Worm (Caenorhabditis elegans): Measurements from ENCODE around the gene F55B12.2.

F55B12.2 gene

DNA sequence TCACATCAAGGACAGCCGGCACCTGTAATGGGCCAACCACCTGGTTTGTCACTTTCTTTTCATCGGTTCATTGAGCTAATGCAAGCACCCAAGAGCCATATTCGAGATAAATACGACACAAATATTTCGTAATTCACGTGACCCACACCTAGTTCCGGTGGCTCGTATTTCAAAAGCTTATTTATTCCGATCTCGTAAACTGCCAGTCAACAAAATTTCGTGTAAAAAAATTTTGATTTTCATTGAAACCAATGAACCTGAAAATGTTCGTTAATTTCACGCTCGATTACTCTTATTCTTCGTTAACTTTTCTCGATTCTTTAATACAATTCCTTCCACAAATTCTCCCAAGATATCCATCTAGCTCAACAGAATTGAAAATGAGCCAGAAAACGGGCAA lies 26.7 kb downstream of the F55B12.2 start:
- TF ChIP-seq mdl-1 (tag; optimal IDR thresholded peaks at IDR 0.05) = no peak
- no peak for TF ChIP-seq jun-1 (tag; optimal IDR thresholded peaks at IDR 0.05)
- TF ChIP-seq nhr-76 (tag; optimal IDR thresholded peaks at IDR 0.05) = no peak
- TF ChIP-seq eor-1 (tag; optimal IDR thresholded peaks at IDR 0.05) = no peak
- TF ChIP-seq hmg-11 (tag; optimal IDR thresholded peaks at IDR 0.05) = no peak
- TF ChIP-seq ama-1 (optimal IDR thresholded peaks at IDR 0.05) = no peak
- TF ChIP-seq pha-4 (tag; optimal IDR thresholded peaks at IDR 0.05) = no peak
- no peak for TF ChIP-seq tbx-2 (tag; optimal IDR thresholded peaks at IDR 0.05)
- no peak for TF ChIP-seq fkh-2 (tag; optimal IDR thresholded peaks at IDR 0.05)
- TF ChIP-seq daf-12 (tag; optimal IDR thresholded peaks at IDR 0.05) = no peak
- no peak for TF ChIP-seq zag-1 (tag; optimal IDR thresholded peaks at IDR 0.05)
- TF ChIP-seq nfya-1 (tag; optimal IDR thresholded peaks at IDR 0.05; ENCODE audit: insufficient read depth) = no peak
- TF ChIP-seq nhr-237 (tag; optimal IDR thresholded peaks at IDR 0.05) = no peak
- no peak for TF ChIP-seq nhr-28 (tag; optimal IDR thresholded peaks at IDR 0.05)
- TF ChIP-seq ceh-16 (tag; optimal IDR thresholded peaks at IDR 0.05) = no peak
- TF ChIP-seq elt-3 (tag; optimal IDR thresholded peaks at IDR 0.05) = no peak
- no peak for TF ChIP-seq lin-15B (tag; optimal IDR thresholded peaks at IDR 0.05)

DNA sequence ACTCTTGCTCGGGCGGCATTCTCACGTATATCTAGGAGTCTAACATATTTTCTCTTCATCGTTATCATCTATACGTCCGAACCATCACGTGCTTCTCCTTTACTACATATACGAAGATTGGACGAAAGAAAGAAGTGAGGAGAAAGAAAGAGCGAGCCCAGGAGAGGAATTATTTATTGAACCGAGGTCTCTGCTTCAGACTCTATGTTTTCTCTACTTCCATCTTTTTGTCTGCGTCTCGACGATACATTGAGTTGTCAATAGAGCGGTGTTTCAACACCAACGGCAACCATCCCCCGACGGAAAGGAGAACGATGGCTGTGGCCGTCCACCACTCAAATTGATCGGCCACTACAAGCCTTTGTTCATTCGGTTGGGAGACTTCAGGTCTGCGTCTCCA lies 27.4 kb downstream of the F55B12.2 start:
- TF ChIP-seq elt-3 (tag; optimal IDR thresholded peaks at IDR 0.05) (no peak), pha-4 (tag; optimal IDR thresholded peaks at IDR 0.05) (peak; percentile 99), ZK546.5 (tag; optimal IDR thresholded peaks at IDR 0.05) (no peak), lin-15B (tag; optimal IDR thresholded peaks at IDR 0.05) (peak; percentile 94), mdl-1 (tag; optimal IDR thresholded peaks at IDR 0.05) (peak; percentile 44), snpc-4 (tag; optimal IDR thresholded peaks at IDR 0.05) (peak; percentile 71), ama-1 (optimal IDR thresholded peaks at IDR 0.05) (peak; percentile 76), elt-1 (tag; optimal IDR thresholded peaks at IDR 0.05) (no peak), nhr-23 (tag; optimal IDR thresholded peaks at IDR 0.05) (peak; percentile 81), sea-2 (GFP tag; optimal IDR thresholded peaks at IDR 0.05) (no peak), eor-1 (tag; optimal IDR thresholded peaks at IDR 0.05) (no peak), nhr-43 (tag; optimal IDR thresholded peaks at IDR 0.05; ENCODE audit: poor library complexity, severe bottlenecking) (peak; percentile 20), unc-39 (tag; optimal IDR thresholded peaks at IDR 0.05) (no peak), lin-39 (tag; optimal IDR thresholded peaks at IDR 0.05) (peak; percentile 96), nhr-77 (tag; optimal IDR thresholded peaks at IDR 0.05) (no peak), R02D3.7 (tag; optimal IDR thresholded peaks at IDR 0.05) (peak; percentile 19), unc-62 (GFP tag; optimal IDR thresholded peaks at IDR 0.05) (peak; percentile 60), nhr-25 (tag; optimal IDR thresholded peaks at IDR 0.05) (peak; percentile 84), nhr-28 (tag; optimal IDR thresholded peaks at IDR 0.05) (no peak), nhr-11 (tag; optimal IDR thresholded peaks at IDR 0.05) (peak; percentile 91), jun-1 (tag; optimal IDR thresholded peaks at IDR 0.05) (peak; percentile 90), fos-1 (tag; optimal IDR thresholded peaks at IDR 0.05) (peak; percentile 0), ceh-28 (tag; optimal IDR thresholded peaks at IDR 0.05) (peak; percentile 84), nfya-1 (tag; optimal IDR thresholded peaks at IDR 0.05; ENCODE audit: insufficient read depth) (peak; percentile 95), pqm-1 (tag; optimal IDR thresholded peaks at IDR 0.05) (peak; percentile 79), zag-1 (tag; optimal IDR thresholded peaks at IDR 0.05) (no peak), ceh-82 (tag; optimal IDR thresholded peaks at IDR 0.05) (peak; percentile 50), fkh-2 (tag; optimal IDR thresholded peaks at IDR 0.05) (peak; percentile 1), fkh-10 (GFP tag; optimal IDR thresholded peaks at IDR 0.05) (peak; percentile 25), elt-2 (tag; optimal IDR thresholded peaks at IDR 0.05) (peak; percentile 87), nhr-67 (tag; optimal IDR thresholded peaks at IDR 0.05) (no peak), ztf-4 (tag; optimal IDR thresholded peaks at IDR 0.05) (no peak), ztf-11 (tag; optimal IDR thresholded peaks at IDR 0.05) (no peak), skn-1 (tag; optimal IDR thresholded peaks at IDR 0.05) (peak; percentile 29), ceh-16 (tag; optimal IDR thresholded peaks at IDR 0.05) (no peak), lsy-12 (tag; optimal IDR thresholded peaks at IDR 0.05) (peak; percentile 81), nhr-12 (tag; optimal IDR thresholded peaks at IDR 0.05) (no peak), nhr-76 (tag; optimal IDR thresholded peaks at IDR 0.05) (no peak), tbx-2 (tag; optimal IDR thresholded peaks at IDR 0.05) (peak; percentile 6), egl-5 (tag; optimal IDR thresholded peaks at IDR 0.05) (peak; percentile 80), hmg-11 (tag; optimal IDR thresholded peaks at IDR 0.05) (peak; percentile 88)
